Worm (Caenorhabditis elegans) whole organism, L4 larva: ENCODE data around the gene apx-1.

Experiments
- daf-8 ChIP-seq: fragments of 200-800 bp; sonication (Bioruptor generic); IDR thresholded peaks from 2 replicates; pipeline ENCODE4 v1.3.6; 2022; ENCODE audit warnings: missing genetic modification characterization, missing compliant biosample characterization
- nhr-102 ChIP-seq: sonication (generic microtip); optimal IDR thresholded peaks from 2 replicates; lab custom pipeline; 2016; ENCODE audit warnings: mild to moderate bottlenecking, missing genetic modification characterization, moderate library complexity, missing compliant biosample characterization
- nhr-28 ChIP-seq: fragments of 150-350 bp; optimal IDR thresholded peaks from 2 replicates; lab custom pipeline; 2014; ENCODE audit warnings: missing biosample characterization, missing genetic modification characterization
- ztf-11 ChIP-seq: fragments of 150-350 bp; optimal IDR thresholded peaks from 2 replicates; lab custom pipeline; 2014; ENCODE audit warnings: missing biosample characterization, missing genetic modification characterization

- TF ChIP-seq ztf-11 (tag; lab: Kevin White, UChicago), result no peak
- TF ChIP-seq nhr-28, result no peak
- no peak for TF ChIP-seq daf-8 (GFP tag; lab: Robert Waterston, UW)
- no peak for TF ChIP-seq nhr-102 (tag; lab: Kevin White, UChicago)
Measured at ce11 chrV:3260075-3260474, 50.1 kb downstream of the apx-1 start, which contains the start of gene srbc-5.
